Worm (Caenorhabditis elegans): ENCODE results near the gene R01H2.1.

Gene R01H2.1

ce11 chrIII:7063061-7063460, 381 bp downstream of the R01H2.1 start:
- TF ChIP-seq pes-1 (GFP tag; IDR thresholded peaks at IDR 0.05) (no peak), ceh-36 (tag; optimal IDR thresholded peaks at IDR 0.05) (no peak), tbx-37 (GFP tag; conservative IDR thresholded peaks at IDR 0.05) (no peak), F13C5.2 (tag; optimal IDR thresholded peaks at IDR 0.05) (no peak), B0310.2 (tag; optimal IDR thresholded peaks at IDR 0.05) (no peak), hmbx-1 (tag; optimal IDR thresholded peaks at IDR 0.05) (no peak), ets-7 (tag; optimal IDR thresholded peaks at IDR 0.05) (no peak), ceh-13 (GFP tag; optimal IDR thresholded peaks at IDR 0.05) (no peak), tbx-11 (GFP tag; IDR thresholded peaks at IDR 0.05) (no peak)

DNA sequence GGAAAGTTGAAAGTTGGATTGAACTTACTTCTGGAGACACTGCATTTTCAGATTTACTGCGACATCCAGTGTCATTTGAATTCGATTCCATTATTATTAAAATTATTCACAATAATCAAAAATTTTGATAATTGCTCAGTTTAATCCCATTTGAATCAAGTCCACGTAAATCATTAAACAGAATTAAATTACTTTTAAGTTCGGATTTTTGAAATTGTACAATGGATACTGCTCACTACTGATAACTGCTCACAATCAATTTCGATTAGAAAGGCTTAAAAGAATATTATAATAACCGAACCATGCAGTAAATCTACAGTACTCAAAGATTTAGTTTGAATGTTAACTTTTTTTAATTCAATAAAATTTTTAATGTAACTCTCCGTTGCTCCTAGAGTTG, 1.5 kb downstream of the R01H2.1 start, which contains the start of gene R01H2.4:
Gene R01H2.4 (minus strand): TSS at position 101 of the 400 bp plus-strand sequence.
- TF ChIP-seq pes-1 (GFP tag; IDR thresholded peaks at IDR 0.05): no peak
- TF ChIP-seq flt-1 (GFP tag; IDR thresholded peaks at IDR 0.05): no peak
- TF ChIP-seq F13C5.2 (tag; optimal IDR thresholded peaks at IDR 0.05): no peak
- TF ChIP-seq hmg-4 (GFP tag; optimal IDR thresholded peaks at IDR 0.05): no peak
- no peak for TF ChIP-seq ama-1 (optimal IDR thresholded peaks at IDR 0.05)
- no peak for TF ChIP-seq sea-1 (GFP tag; conservative IDR thresholded peaks at IDR 0.05)
- no peak for TF ChIP-seq hnd-1 (tag; optimal IDR thresholded peaks at IDR 0.05)
- no peak for TF ChIP-seq ceh-36 (tag; optimal IDR thresholded peaks at IDR 0.05)
- no peak for TF ChIP-seq ceh-13 (GFP tag; optimal IDR thresholded peaks at IDR 0.05)
- no peak for TF ChIP-seq tbx-37 (GFP tag; conservative IDR thresholded peaks at IDR 0.05)
- TF ChIP-seq B0310.2 (tag; optimal IDR thresholded peaks at IDR 0.05): no peak
- no peak for TF ChIP-seq hmbx-1 (tag; optimal IDR thresholded peaks at IDR 0.05)
- no peak for TF ChIP-seq tra-4 (tag; optimal IDR thresholded peaks at IDR 0.05)
- no peak for TF ChIP-seq scrt-1 (GFP tag; IDR thresholded peaks at IDR 0.05)
- TF ChIP-seq aly-1 (tag; optimal IDR thresholded peaks at IDR 0.05): no peak
- TF ChIP-seq ets-7 (tag; optimal IDR thresholded peaks at IDR 0.05): no peak
- no peak for TF ChIP-seq tbx-11 (GFP tag; IDR thresholded peaks at IDR 0.05)

DNA sequence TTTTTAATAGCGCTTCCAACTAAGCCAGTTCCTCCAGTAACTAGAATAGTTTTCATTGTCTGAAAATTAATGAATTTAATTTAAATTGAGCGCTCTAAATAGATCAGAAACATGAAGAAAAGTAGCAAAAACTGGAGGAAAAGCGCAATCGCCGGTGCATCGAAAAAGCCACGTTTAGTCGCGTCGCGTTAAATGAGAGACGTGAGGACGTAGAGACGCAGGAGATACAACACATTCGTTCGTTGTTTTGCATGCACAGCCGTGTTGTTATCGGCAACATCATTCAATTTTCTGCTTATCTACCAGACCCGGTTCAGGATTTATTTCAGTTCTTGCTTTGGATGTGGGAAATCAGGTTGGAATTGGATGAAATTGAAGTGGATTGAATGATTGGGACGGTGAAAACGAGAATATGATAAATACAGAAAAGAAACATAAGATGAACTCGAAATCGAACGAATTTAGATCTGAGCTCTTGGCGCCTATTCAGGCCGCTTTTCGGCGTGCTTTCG, 4.8 kb downstream of the R01H2.1 start, which contains the start of gene ger-1:
Gene ger-1 (minus strand): TSS at position 93 of the 512 bp plus-strand sequence.
- TF ChIP-seq B0310.2 (tag; optimal IDR thresholded peaks at IDR 0.05): no peak
- TF ChIP-seq pes-1 (GFP tag; IDR thresholded peaks at IDR 0.05): no peak
- TF ChIP-seq sea-1 (GFP tag; conservative IDR thresholded peaks at IDR 0.05): no peak
- TF ChIP-seq aly-1 (tag; optimal IDR thresholded peaks at IDR 0.05): no peak
- TF ChIP-seq tra-4 (tag; optimal IDR thresholded peaks at IDR 0.05): no peak
- TF ChIP-seq ceh-13 (GFP tag; optimal IDR thresholded peaks at IDR 0.05): no peak
- TF ChIP-seq scrt-1 (GFP tag; IDR thresholded peaks at IDR 0.05): no peak
- no peak for TF ChIP-seq ceh-36 (tag; optimal IDR thresholded peaks at IDR 0.05)
- TF ChIP-seq tbx-37 (GFP tag; conservative IDR thresholded peaks at IDR 0.05): no peak
- TF ChIP-seq F13C5.2 (tag; optimal IDR thresholded peaks at IDR 0.05): no peak
- TF ChIP-seq hmg-4 (GFP tag; optimal IDR thresholded peaks at IDR 0.05): no peak
- TF ChIP-seq ama-1 (optimal IDR thresholded peaks at IDR 0.05): no peak
- TF ChIP-seq ets-7 (tag; optimal IDR thresholded peaks at IDR 0.05): no peak
- no peak for TF ChIP-seq flt-1 (GFP tag; IDR thresholded peaks at IDR 0.05)
- no peak for TF ChIP-seq tbx-11 (GFP tag; IDR thresholded peaks at IDR 0.05)
- no peak for TF ChIP-seq hmbx-1 (tag; optimal IDR thresholded peaks at IDR 0.05)
- no peak for TF ChIP-seq hnd-1 (tag; optimal IDR thresholded peaks at IDR 0.05)

ce11 chrIII:7068520-7069113, 5.9 kb downstream of the R01H2.1 start, which contains the start of the genes ubc-18 and R01H2.8:
Gene ubc-18, minus strand, starts transcription at chrIII:7068570.
Gene R01H2.8, plus strand, starts transcription at chrIII:7069063.
- TF ChIP-seq hnd-1 (tag; optimal IDR thresholded peaks at IDR 0.05) (no peak), aly-1 (tag; optimal IDR thresholded peaks at IDR 0.05) (no peak), tbx-37 (GFP tag; conservative IDR thresholded peaks at IDR 0.05) (no peak), hmg-4 (GFP tag; optimal IDR thresholded peaks at IDR 0.05) (no peak), sea-1 (GFP tag; conservative IDR thresholded peaks at IDR 0.05) (no peak), ets-7 (tag; optimal IDR thresholded peaks at IDR 0.05) (no peak), pes-1 (GFP tag; IDR thresholded peaks at IDR 0.05) (no peak), scrt-1 (GFP tag; IDR thresholded peaks at IDR 0.05) (no peak), F13C5.2 (tag; optimal IDR thresholded peaks at IDR 0.05) (no peak), flt-1 (GFP tag; IDR thresholded peaks at IDR 0.05) (no peak), ceh-36 (tag; optimal IDR thresholded peaks at IDR 0.05) (no peak), ceh-13 (GFP tag; optimal IDR thresholded peaks at IDR 0.05) (no peak), ama-1 (optimal IDR thresholded peaks at IDR 0.05) (no peak), tbx-11 (GFP tag; IDR thresholded peaks at IDR 0.05) (no peak), hmbx-1 (tag; optimal IDR thresholded peaks at IDR 0.05) (no peak), B0310.2 (tag; optimal IDR thresholded peaks at IDR 0.05) (no peak), tra-4 (tag; optimal IDR thresholded peaks at IDR 0.05) (no peak)

DNA sequence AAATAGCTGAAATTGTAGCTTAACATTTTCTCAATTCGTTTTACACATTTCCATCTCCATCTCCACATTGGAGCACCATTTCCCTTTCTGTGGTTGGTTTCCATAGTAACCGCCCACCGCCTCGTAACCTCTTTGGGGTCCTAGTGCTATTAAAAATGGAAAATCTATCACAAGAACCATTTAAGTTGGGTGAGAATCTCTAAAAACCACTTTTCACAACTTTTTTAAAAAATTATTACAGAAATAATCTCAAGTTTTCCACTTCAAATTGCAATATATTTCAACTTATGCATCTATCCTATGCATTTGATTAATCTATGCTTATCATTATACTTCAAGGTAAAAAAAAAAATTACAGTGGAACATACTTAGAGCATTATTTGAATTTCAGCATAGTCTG, 7.3 kb downstream of the R01H2.1 start, which contains the start of gene tmem-17:
Gene tmem-17 (plus strand): TSS at position 301 of the 400 bp plus-strand sequence.
- TF ChIP-seq tra-4 (tag; optimal IDR thresholded peaks at IDR 0.05) (no peak), scrt-1 (GFP tag; IDR thresholded peaks at IDR 0.05) (no peak), hmbx-1 (tag; optimal IDR thresholded peaks at IDR 0.05) (no peak), B0310.2 (tag; optimal IDR thresholded peaks at IDR 0.05) (no peak), ceh-36 (tag; optimal IDR thresholded peaks at IDR 0.05) (no peak), F13C5.2 (tag; optimal IDR thresholded peaks at IDR 0.05) (no peak), hmg-4 (GFP tag; optimal IDR thresholded peaks at IDR 0.05) (no peak), aly-1 (tag; optimal IDR thresholded peaks at IDR 0.05) (no peak), tbx-11 (GFP tag; IDR thresholded peaks at IDR 0.05) (no peak), sea-1 (GFP tag; conservative IDR thresholded peaks at IDR 0.05) (no peak), ama-1 (optimal IDR thresholded peaks at IDR 0.05) (no peak), flt-1 (GFP tag; IDR thresholded peaks at IDR 0.05) (no peak), ets-7 (tag; optimal IDR thresholded peaks at IDR 0.05) (no peak), tbx-37 (GFP tag; conservative IDR thresholded peaks at IDR 0.05) (no peak), ceh-13 (GFP tag; optimal IDR thresholded peaks at IDR 0.05) (no peak), pes-1 (GFP tag; IDR thresholded peaks at IDR 0.05) (no peak), hnd-1 (tag; optimal IDR thresholded peaks at IDR 0.05) (no peak)

DNA sequence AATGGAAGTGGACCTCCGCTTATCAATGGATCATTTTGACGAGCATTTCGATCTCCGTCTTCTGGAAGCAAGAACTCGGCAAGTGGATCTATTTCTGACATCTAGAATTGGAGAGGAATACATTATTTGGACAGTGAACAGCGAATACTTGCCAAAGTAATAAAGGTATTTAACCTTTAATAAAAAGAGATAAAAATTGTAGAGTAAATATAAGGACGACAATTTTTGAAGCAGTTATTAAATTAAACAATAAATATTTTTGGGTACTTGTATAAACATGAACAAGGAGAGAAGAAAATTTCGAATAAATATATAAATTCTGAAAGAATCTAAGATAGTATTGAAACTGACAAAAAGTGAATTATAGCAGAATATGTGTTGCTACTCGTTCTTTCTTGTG, 9.8 kb downstream of the R01H2.1 start, which contains the start of gene lin-37:
Gene lin-37 (minus strand): TSS at position 101 of the 400 bp plus-strand sequence.
- TF ChIP-seq ets-7 (tag; optimal IDR thresholded peaks at IDR 0.05) (no peak), tbx-37 (GFP tag; conservative IDR thresholded peaks at IDR 0.05) (no peak), flt-1 (GFP tag; IDR thresholded peaks at IDR 0.05) (no peak), ceh-36 (tag; optimal IDR thresholded peaks at IDR 0.05) (no peak), tbx-11 (GFP tag; IDR thresholded peaks at IDR 0.05) (no peak), hmg-4 (GFP tag; optimal IDR thresholded peaks at IDR 0.05) (no peak), hmbx-1 (tag; optimal IDR thresholded peaks at IDR 0.05) (no peak), hnd-1 (tag; optimal IDR thresholded peaks at IDR 0.05) (no peak), pes-1 (GFP tag; IDR thresholded peaks at IDR 0.05) (no peak), ama-1 (optimal IDR thresholded peaks at IDR 0.05) (no peak), sea-1 (GFP tag; conservative IDR thresholded peaks at IDR 0.05) (no peak), tra-4 (tag; optimal IDR thresholded peaks at IDR 0.05) (no peak), B0310.2 (tag; optimal IDR thresholded peaks at IDR 0.05) (no peak), ceh-13 (GFP tag; optimal IDR thresholded peaks at IDR 0.05) (no peak), F13C5.2 (tag; optimal IDR thresholded peaks at IDR 0.05) (no peak)
